Worm (Caenorhabditis elegans) whole organism, L4 larva: ENCODE results near the gene prmn-1.

Experiments used
- F26F4.8 ChIP-seq: fragments of 200-800 bp; sonication (Bioruptor generic); conservative IDR thresholded peaks from 2 replicates; pipeline ENCODE4 v1.3.6; 2022; ENCODE audit warnings: missing genetic modification characterization, missing compliant biosample characterization
- F49E8.2 ChIP-seq: sonication (generic microtip); optimal IDR thresholded peaks from 2 replicates; lab custom pipeline; 2016; ENCODE audit warnings: missing compliant biosample characterization, mild to moderate bottlenecking, missing genetic modification characterization, borderline replicate concordance
- T20F7.1 ChIP-seq: fragments of 200-800 bp; sonication (Bioruptor generic); optimal IDR thresholded peaks from 2 replicates; lab custom pipeline; 2018; ENCODE audit warnings: mild to moderate bottlenecking, missing genetic modification characterization, missing compliant biosample characterization
- Y75B8A.6 ChIP-seq: fragments of 200-800 bp; sonication (Bioruptor generic); IDR thresholded peaks from 2 replicates; pipeline ENCODE4 v1.3.6; 2022; ENCODE audit warnings: missing genetic modification reagents, missing genetic modification characterization, missing compliant biosample characterization
- aha-1 ChIP-seq: fragments of 150-350 bp; peaks from one replicate; lab custom pipeline; 2014; ENCODE audit warnings: missing biosample characterization, missing genetic modification characterization
- aly-2 ChIP-seq: sonication (generic microtip); optimal IDR thresholded peaks from 2 replicates; lab custom pipeline; 2018; ENCODE audit warnings: missing biosample characterization, missing genetic modification characterization
- ama-1 ChIP-seq: fragments of 150-350 bp; optimal IDR thresholded peaks from 2 replicates; lab custom pipeline; 2014; ENCODE audit warnings: inconsistent platforms, mixed read lengths
- attf-4 ChIP-seq: sonication (generic microtip); optimal IDR thresholded peaks from 3 replicates; lab custom pipeline; 2017; ENCODE audit warnings: missing biosample characterization, missing genetic modification characterization
- ceh-44 ChIP-seq: fragments of 200-800 bp; sonication (Bioruptor generic); IDR thresholded peaks from 2 replicates; pipeline ENCODE4 v1.3.6; 2022; ENCODE audit warnings: missing genetic modification reagents, missing genetic modification characterization, missing compliant biosample characterization
- ces-1 ChIP-seq: fragments of 150-350 bp; sonication (generic microtip); optimal IDR thresholded peaks from 4 replicates; lab custom pipeline; 2014; ENCODE audit warnings: missing biosample characterization, missing genetic modification reagents, missing genetic modification characterization
- ctbp-1 ChIP-seq: fragments of 200-800 bp; sonication (Bioruptor generic); IDR thresholded peaks from 2 replicates; pipeline ENCODE4 v1.3.6; 2022; ENCODE audit warnings: missing genetic modification reagents, missing genetic modification characterization, missing compliant biosample characterization
- daf-16 ChIP-seq, 3 experiments: sonication (generic microtip); optimal IDR thresholded peaks; 2 replicates each; lab custom pipeline; 2016 to 2017; ENCODE audit warnings: missing genetic modification characterization in 3 of 3, missing genetic modification reagents in 3 of 3, mild to moderate bottlenecking in 2 of 3, missing compliant biosample characterization in 2 of 3, missing biosample characterization in 1 of 3, moderate library complexity in 1 of 3
- dmd-6 ChIP-seq: fragments of 200-800 bp; sonication (Bioruptor generic); IDR thresholded peaks from 2 replicates; pipeline ENCODE4 v1.3.6; 2022; ENCODE audit warnings: missing genetic modification reagents, missing genetic modification characterization, missing compliant biosample characterization
- dmd-8 ChIP-seq: fragments of 200-800 bp; sonication (Bioruptor generic); IDR thresholded peaks from 2 replicates; pipeline ENCODE4 v1.3.6; 2022; ENCODE audit warnings: missing genetic modification characterization, missing compliant biosample characterization
- gei-8 ChIP-seq: fragments of 200-800 bp; sonication (Bioruptor generic); optimal IDR thresholded peaks from 2 replicates; lab custom pipeline; 2018; ENCODE audit warnings: mild to moderate bottlenecking, missing genetic modification characterization, missing compliant biosample characterization
- hif-1 ChIP-seq, 2 experiments: sonication (generic microtip); optimal IDR thresholded peaks; 2 replicates each; lab custom pipeline; 2016 to 2017; ENCODE audit warnings: missing compliant biosample characterization in 2 of 2, missing genetic modification characterization in 2 of 2, missing genetic modification reagents in 2 of 2, missing genotype in 2 of 2, mild to moderate bottlenecking in 1 of 2
- hlh-11 ChIP-seq: fragments of 200-800 bp; sonication (Bioruptor generic); optimal IDR thresholded peaks from 2 replicates; lab custom pipeline; 2018; ENCODE audit warnings: mild to moderate bottlenecking, missing genetic modification characterization, missing compliant biosample characterization
- hlh-30 ChIP-seq: sonication (generic microtip); optimal IDR thresholded peaks from 2 replicates; lab custom pipeline; 2017; ENCODE audit warnings: antibody characterized with exemption, mild to moderate bottlenecking, missing genetic modification characterization, missing compliant biosample characterization; ENCODE audit not compliant: insufficient read depth
- hmg-1.1 ChIP-seq: fragments of 200-800 bp; sonication (Bioruptor generic); IDR thresholded peaks from 2 replicates; pipeline ENCODE4 v1.3.6; 2022; ENCODE audit warnings: missing genetic modification reagents, missing genetic modification characterization, missing compliant biosample characterization
- lin-1 ChIP-seq: fragments of 200-800 bp; sonication (Bioruptor generic); IDR thresholded peaks from 2 replicates; pipeline ENCODE4 v1.3.6; 2022; ENCODE audit warnings: missing genetic modification reagents, missing genetic modification characterization, missing compliant biosample characterization
- lir-3 ChIP-seq: sonication (generic microtip); optimal IDR thresholded peaks from 2 replicates; lab custom pipeline; 2016; ENCODE audit warnings: mild to moderate bottlenecking, missing genetic modification characterization, missing compliant biosample characterization
- lsy-2 ChIP-seq, 2 experiments: fragments of 150-350 bp in 1 of 2; sonication (generic microtip) in 1 of 2; optimal IDR thresholded peaks; 2 replicates each; lab custom pipeline; 2014 to 2017; ENCODE audit warnings: missing biosample characterization in 2 of 2, missing genetic modification characterization in 2 of 2
- mxl-3 ChIP-seq: fragments of 200-800 bp; sonication (Bioruptor generic); optimal IDR thresholded peaks from 2 replicates; lab custom pipeline; 2018; ENCODE audit warnings: mild to moderate bottlenecking, missing genetic modification characterization, missing compliant biosample characterization
- nhr-102 ChIP-seq: sonication (generic microtip); optimal IDR thresholded peaks from 2 replicates; lab custom pipeline; 2016; ENCODE audit warnings: mild to moderate bottlenecking, missing genetic modification characterization, moderate library complexity, missing compliant biosample characterization
- nhr-11 ChIP-seq: fragments of 150-350 bp; optimal IDR thresholded peaks from 2 replicates; lab custom pipeline; 2014; ENCODE audit warnings: missing biosample characterization, missing genetic modification characterization
- nhr-237 ChIP-seq: sonication (generic microtip); optimal IDR thresholded peaks from 2 replicates; lab custom pipeline; 2017; ENCODE audit warnings: missing biosample characterization, missing genetic modification characterization
- nhr-25 ChIP-seq: sonication (generic microtip); optimal IDR thresholded peaks from 2 replicates; lab custom pipeline; 2017; ENCODE audit warnings: missing genetic modification characterization, mild to moderate bottlenecking, missing compliant biosample characterization, antibody characterized with exemption, moderate library complexity, borderline replicate concordance; ENCODE audit not compliant: insufficient read depth
- nhr-28 ChIP-seq: fragments of 150-350 bp; optimal IDR thresholded peaks from 2 replicates; lab custom pipeline; 2014; ENCODE audit warnings: missing biosample characterization, missing genetic modification characterization
- nhr-42 ChIP-seq: fragments of 200-800 bp; sonication (Bioruptor generic); IDR thresholded peaks from 2 replicates; pipeline ENCODE4 v1.3.6; 2022; ENCODE audit warnings: missing genetic modification characterization, missing compliant biosample characterization
- nhr-48 ChIP-seq: sonication (generic microtip); optimal IDR thresholded peaks from 2 replicates; lab custom pipeline; 2016; ENCODE audit warnings: mild to moderate bottlenecking, missing genetic modification characterization, missing compliant biosample characterization
- pqm-1 ChIP-seq: sonication (generic microtip); optimal IDR thresholded peaks from 2 replicates; lab custom pipeline; 2017; ENCODE audit warnings: missing biosample characterization, missing genetic modification characterization
- rbr-2 ChIP-seq: sonication (generic microtip); optimal IDR thresholded peaks from 2 replicates; lab custom pipeline; 2016; ENCODE audit warnings: missing genotype, missing genetic modification characterization, missing compliant biosample characterization
- tag-97 ChIP-seq: fragments of 200-800 bp; sonication (Bioruptor generic); IDR thresholded peaks from 2 replicates; pipeline ENCODE4 v1.3.6; 2022; ENCODE audit warnings: missing genetic modification characterization, missing compliant biosample characterization
- tra-1 ChIP-seq: fragments of 200-800 bp; sonication (Bioruptor generic); IDR thresholded peaks from 2 replicates; pipeline ENCODE4 v1.3.6; 2022; ENCODE audit warnings: missing genetic modification reagents, missing genetic modification characterization, missing compliant biosample characterization
- unc-62 ChIP-seq, 3 experiments: fragments of 150-350 bp in 1 of 3; sonication (generic microtip); optimal IDR thresholded peaks in 2 of 3; peaks in 1 of 3; 1 replicate in 1 of 3; 2 replicates in 2 of 3; lab custom pipeline; 2014 to 2017; ENCODE audit warnings: missing biosample characterization in 3 of 3, missing genetic modification characterization in 3 of 3, missing genetic modification reagents in 3 of 3, missing genotype in 1 of 3
- ztf-7 ChIP-seq: fragments of 150-350 bp; optimal IDR thresholded peaks from 2 replicates; lab custom pipeline; 2014; ENCODE audit warnings: missing biosample characterization, missing genetic modification characterization

The prmn-1 gene

ce11 chrX:11344899-11345298, 40.0 kb upstream of the prmn-1 start:
- TF ChIP-seq ceh-44 (no peak), nhr-237 (tag; lab: Kevin White, UChicago) (no peak), aly-2 (tag; lab: Kevin White, UChicago) (no peak), hif-1 (tag; optimal IDR thresholded peaks at IDR 0.05; lab: Kevin White, UChicago) (peak in 1 of 2 experiments; percentile 16), hlh-30 (peak; percentile 48), rbr-2 (tag; lab: Kevin White, UChicago) (no peak), nhr-11 (peak; percentile 33), daf-16 (GFP tag; optimal IDR thresholded peaks at IDR 0.05; lab: Kevin White, UChicago) (peak in 1 of 2 experiments; percentile 47), daf-16 (tag; optimal IDR thresholded peaks at IDR 0.05; lab: Kevin White, UChicago) (peak; percentile 17), nhr-48 (tag; lab: Kevin White, UChicago) (no peak), hlh-11 (tag; lab: Kevin White, UChicago) (peak; percentile 42), T20F7.1 (GFP tag; lab: Kevin White, UChicago) (no peak), Y75B8A.6 (no peak), unc-62 (GFP tag; optimal IDR thresholded peaks at IDR 0.05 in 1 of 2; lab: Kevin White, UChicago) (peak in 1 of 2 experiments; percentile 98), unc-62 (tag; optimal IDR thresholded peaks at IDR 0.05; lab: Kevin White, UChicago) (no peak), attf-4 (tag; lab: Kevin White, UChicago) (no peak), nhr-102 (tag; lab: Kevin White, UChicago) (no peak), ctbp-1 (GFP tag; lab: Robert Waterston, UW) (no peak), mxl-3 (GFP tag; lab: Kevin White, UChicago) (peak; percentile 54)

DNA sequence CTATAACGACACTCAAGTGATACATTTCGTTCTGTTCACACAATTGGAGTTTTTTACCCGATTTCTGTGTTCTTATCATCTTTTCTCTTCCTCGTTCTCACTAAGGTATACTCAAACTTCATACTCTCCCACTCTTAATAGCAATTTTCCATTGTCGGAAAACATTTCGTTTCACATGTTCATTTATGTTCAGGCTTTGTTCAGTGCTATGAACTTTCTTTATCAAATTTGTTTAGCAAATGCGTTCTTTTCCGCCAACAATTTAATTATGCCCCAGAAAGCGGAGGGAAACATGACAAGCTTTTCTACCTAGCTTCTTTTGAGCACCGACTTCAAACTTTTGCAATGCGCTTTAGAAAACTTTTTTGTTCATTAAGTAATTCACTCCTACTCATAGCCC, 39.4 kb upstream of the prmn-1 start:
- no peak for TF ChIP-seq hmg-1.1 (GFP tag; lab: Robert Waterston, UW)
- no peak for TF ChIP-seq ztf-7 (tag; lab: Kevin White, UChicago)
- TF ChIP-seq aha-1 (tag; lab: Kevin White, UChicago), result peak; percentile 94
- TF ChIP-seq nhr-28 (tag; lab: Kevin White, UChicago), result peak; percentile 34
- TF ChIP-seq dmd-6 (GFP tag; lab: Robert Waterston, UW), result peak; percentile 18; the same call in 1 of the 2 replicates
- TF ChIP-seq ces-1 (GFP tag; lab: Kevin White, UChicago), result peak; percentile 91
- no peak for TF ChIP-seq F26F4.8 (GFP tag; lab: Robert Waterston, UW)
- no peak for TF ChIP-seq tra-1 (GFP tag; lab: Robert Waterston, UW)
- no peak for TF ChIP-seq nhr-11
- no peak for TF ChIP-seq gei-8
- no peak for TF ChIP-seq nhr-25
- no peak for TF ChIP-seq hlh-30
- peak; percentile 5 for TF ChIP-seq pqm-1 (tag; lab: Kevin White, UChicago)
- 0 out of 2 replicates have a peak, but pooled peaks have one; percentile 56 for TF ChIP-seq tag-97 (GFP tag; lab: Robert Waterston, UW)
- TF ChIP-seq ama-1, result no peak
- TF ChIP-seq lin-1 (GFP tag; lab: Robert Waterston, UW), result no peak
- no peak for TF ChIP-seq attf-4 (tag; lab: Kevin White, UChicago)
- TF ChIP-seq F49E8.2 (tag; lab: Kevin White, UChicago), result no peak
- TF ChIP-seq lsy-2 (tag; optimal IDR thresholded peaks at IDR 0.05; lab: Kevin White, UChicago), result no peak
- no peak for TF ChIP-seq nhr-42
- no peak for TF ChIP-seq dmd-8

DNA sequence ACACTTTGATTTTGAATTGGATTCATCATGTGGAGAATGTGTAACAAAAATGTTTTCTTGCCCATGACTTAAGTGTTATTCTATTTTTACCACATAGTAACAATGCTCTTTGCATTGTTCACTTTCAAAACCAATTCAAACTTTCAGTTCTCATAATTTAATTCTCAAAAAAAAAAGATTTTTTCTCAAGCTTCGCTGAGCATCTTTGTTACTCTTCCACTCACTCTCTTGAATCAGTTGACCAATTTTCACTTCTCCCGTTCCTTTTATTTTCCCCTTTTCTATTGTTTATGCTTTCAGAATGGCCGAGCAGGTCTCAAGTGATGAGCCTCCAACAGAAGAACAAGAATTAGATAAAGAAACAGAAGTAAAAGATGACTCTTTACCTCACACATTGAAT, 38.7 kb upstream of the prmn-1 start, which contains the start of gene oct-2:
Gene oct-2 (plus strand): TSS at position 301 of the 400 bp plus-strand sequence.
- TF ChIP-seq unc-62 (GFP tag; optimal IDR thresholded peaks at IDR 0.05 in 1 of 2; lab: Kevin White, UChicago), result peak in 1 of 2 experiments; percentile 57
- TF ChIP-seq unc-62 (tag; optimal IDR thresholded peaks at IDR 0.05; lab: Kevin White, UChicago), result no peak
- peak; percentile 37 for TF ChIP-seq aha-1 (tag; lab: Kevin White, UChicago)
- no peak for TF ChIP-seq lir-3 (tag; lab: Kevin White, UChicago)
